Fruit fly (Drosophila melanogaster) whole organism, adult: Measurements from ENCODE around the gene CG7296.

Source experiments
- CG5204 ChIP-seq: fragments of 200-800 bp; sonication (Bioruptor generic); optimal IDR thresholded peaks from 2 replicates; lab custom pipeline; 2016; ENCODE audit warnings: missing biosample characterization, missing genetic modification characterization
- Clk ChIP-seq: fragments of 200-800 bp; sonication (Bioruptor generic); optimal IDR thresholded peaks from 2 replicates; lab custom pipeline; 2017; ENCODE audit warnings: missing biosample characterization, missing genetic modification characterization
- Hr96 ChIP-seq: fragments of 200-800 bp; sonication (Bioruptor generic); optimal IDR thresholded peaks from 2 replicates; lab custom pipeline; 2016; ENCODE audit warnings: missing biosample characterization, missing genetic modification characterization
- kay ChIP-seq: fragments of 200-800 bp; sonication (Bioruptor generic); peaks from one replicate; lab custom pipeline; 2016; ENCODE audit warnings: missing biosample characterization, missing genetic modification characterization, borderline replicate concordance

- no peak for TF ChIP-seq Clk (GFP tag; lab: Kevin White, UChicago)
- no peak for TF ChIP-seq kay (GFP tag; lab: Kevin White, UChicago)
- TF ChIP-seq Hr96 (GFP tag; lab: Kevin White, UChicago), result no peak
- TF ChIP-seq CG5204 (GFP tag; lab: Kevin White, UChicago), result no peak
Measured at dm6 chr2L:10723903-10724302, 37.0 kb upstream of the CG7296 start, which contains the start of gene CG6431.
